Worm (Caenorhabditis elegans): ENCODE results near the gene srh-99.

Gene srh-99

DNA sequence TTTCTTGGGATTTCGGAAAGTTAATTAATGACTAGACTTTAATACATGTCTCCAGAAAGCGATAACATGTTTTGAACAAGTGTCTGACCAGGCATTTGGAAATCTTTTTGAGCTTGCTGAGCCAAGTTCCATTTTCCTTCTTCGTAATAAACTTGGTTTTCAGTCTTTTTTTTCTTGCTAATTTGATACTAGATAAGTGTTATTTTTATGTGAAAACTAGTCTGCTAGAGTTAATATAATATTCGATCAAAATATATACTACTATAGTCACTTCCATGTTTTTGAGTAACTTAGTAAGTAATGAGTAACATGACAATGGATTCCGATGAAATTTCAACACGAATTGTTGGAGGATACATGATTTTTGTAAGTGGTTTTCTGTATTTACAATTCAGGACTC is 7.1 kb downstream of the srh-99 start, which contains the start of gene srx-110:
TSS of gene srx-110 (plus strand) at position 301 of the 400 bp plus-strand sequence.
- no peak for TF ChIP-seq ceh-82 (tag; optimal IDR thresholded peaks at IDR 0.05)
- no peak for TF ChIP-seq blmp-1 (tag; optimal IDR thresholded peaks at IDR 0.05)
- TF ChIP-seq ztf-11 (tag; optimal IDR thresholded peaks at IDR 0.05): no peak
- no peak for TF ChIP-seq mep-1 (tag; optimal IDR thresholded peaks at IDR 0.05)
- no peak for TF ChIP-seq pag-3 (tag; optimal IDR thresholded peaks at IDR 0.05; ENCODE audit: borderline replicate concordance, insufficient read depth)
- TF ChIP-seq nhr-85 (tag): no peak
- TF ChIP-seq alr-1 (tag; optimal IDR thresholded peaks at IDR 0.05; ENCODE audit: borderline replicate concordance): no peak
- no peak for TF ChIP-seq tlp-1 (tag; optimal IDR thresholded peaks at IDR 0.05)
- TF ChIP-seq C34B4.2 (tag; optimal IDR thresholded peaks at IDR 0.05): no peak
- no peak for TF ChIP-seq nhr-76 (tag; optimal IDR thresholded peaks at IDR 0.05)
- TF ChIP-seq ceh-8 (GFP tag; optimal IDR thresholded peaks at IDR 0.05): no peak
- no peak for TF ChIP-seq sup-37 (GFP tag; optimal IDR thresholded peaks at IDR 0.05)
- no peak for TF ChIP-seq ces-1 (GFP tag; optimal IDR thresholded peaks at IDR 0.05)
- no peak for TF ChIP-seq unc-130 (tag; optimal IDR thresholded peaks at IDR 0.05)
- no peak for TF ChIP-seq aly-2 (tag; optimal IDR thresholded peaks at IDR 0.05)
- TF ChIP-seq vab-15 (tag; optimal IDR thresholded peaks at IDR 0.05): no peak
- TF ChIP-seq dpl-1 (GFP tag; optimal IDR thresholded peaks at IDR 0.05): no peak
- TF ChIP-seq ceh-63 (GFP tag; optimal IDR thresholded peaks at IDR 0.05): no peak

DNA sequence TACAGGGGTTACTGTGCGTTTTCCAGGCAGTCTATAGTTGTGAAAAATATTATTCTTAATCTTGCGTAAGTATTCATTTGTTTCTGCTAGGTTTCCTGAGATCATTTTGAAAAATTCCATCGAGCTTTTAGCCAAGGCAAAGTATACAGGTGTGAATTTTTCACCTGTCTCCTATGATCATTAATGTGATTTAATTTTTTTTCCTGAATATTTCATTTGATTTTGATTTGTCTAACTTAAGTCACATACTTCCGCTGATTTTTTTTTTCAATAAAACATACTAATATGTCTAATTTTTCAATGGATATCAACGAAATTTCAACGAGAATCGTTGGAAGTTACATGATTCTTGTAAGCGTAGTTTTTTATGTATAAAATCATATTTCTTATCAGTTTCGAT is 11.0 kb downstream of the srh-99 start, which contains the start of gene srx-108:
TSS of gene srx-108 (plus strand) at position 301 of the 400 bp plus-strand sequence.
- TF ChIP-seq efl-1 (optimal IDR thresholded peaks at IDR 0.05): no peak
- peak in 1 of 2 experiments; percentile 54 for TF ChIP-seq efl-1 (GFP tag; optimal IDR thresholded peaks at IDR 0.05 in 1 of 2)
- no peak for TF ChIP-seq zip-4 (GFP tag; optimal IDR thresholded peaks at IDR 0.05)

DNA sequence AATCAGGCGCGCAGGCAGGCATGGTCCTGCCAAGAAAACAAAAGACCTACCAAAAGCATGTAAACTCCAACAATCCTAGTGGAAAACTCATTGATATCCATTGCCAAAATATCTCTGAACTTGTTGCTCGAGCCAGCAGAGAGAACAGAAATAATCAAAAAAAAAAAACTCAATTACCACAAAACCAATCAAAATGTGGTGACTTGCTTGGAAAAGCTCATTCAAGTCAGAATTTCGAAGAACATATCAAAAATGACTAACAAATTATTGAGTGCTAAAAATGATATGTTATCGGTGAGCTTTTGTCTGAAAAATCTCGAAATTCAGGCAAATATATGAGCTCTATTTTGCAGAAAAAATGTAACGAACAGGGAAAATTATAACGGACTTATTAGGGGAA is 15.1 kb downstream of the srh-99 start, which contains the start of gene srx-105:
TSS of gene srx-105 (minus strand) at position 101 of the 400 bp plus-strand sequence.
- TF ChIP-seq ama-1 (optimal IDR thresholded peaks at IDR 0.05) (no peak), mab-9 (GFP tag; IDR thresholded peaks at IDR 0.05) (no peak), zag-1 (tag; optimal IDR thresholded peaks at IDR 0.05) (no peak), nhr-237 (tag; optimal IDR thresholded peaks at IDR 0.05) (no peak), swsn-7 (tag; optimal IDR thresholded peaks at IDR 0.05) (no peak), jun-1 (tag; optimal IDR thresholded peaks at IDR 0.05) (no peak), nhr-12 (tag; optimal IDR thresholded peaks at IDR 0.05) (no peak), nhr-85 (tag) (no peak)

DNA sequence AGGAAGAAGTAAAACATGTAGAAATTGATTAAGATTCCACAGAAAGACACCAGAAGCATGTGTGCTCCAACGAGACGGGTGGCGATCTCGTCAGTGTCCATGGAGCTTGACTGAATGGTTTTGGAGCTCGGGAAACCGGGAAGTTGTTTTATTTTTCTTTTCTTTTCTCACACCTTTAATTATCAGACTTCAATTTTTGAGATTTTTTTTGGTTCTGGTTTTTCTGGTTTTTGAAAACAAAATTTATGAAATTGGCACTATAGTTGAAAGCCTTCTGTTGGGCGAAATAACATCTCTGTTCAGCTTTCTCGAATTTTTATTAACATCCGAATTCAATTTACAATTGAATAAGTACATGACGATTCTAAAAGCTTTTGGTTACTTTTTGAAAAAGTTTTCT is 16.8 kb downstream of the srh-99 start, which contains the start of gene srx-104:
TSS of gene srx-104 (minus strand) at position 101 of the 400 bp plus-strand sequence.
- TF ChIP-seq nhr-84 (tag; optimal IDR thresholded peaks at IDR 0.05) (no peak), nhr-20 (tag; optimal IDR thresholded peaks at IDR 0.05) (no peak)

DNA sequence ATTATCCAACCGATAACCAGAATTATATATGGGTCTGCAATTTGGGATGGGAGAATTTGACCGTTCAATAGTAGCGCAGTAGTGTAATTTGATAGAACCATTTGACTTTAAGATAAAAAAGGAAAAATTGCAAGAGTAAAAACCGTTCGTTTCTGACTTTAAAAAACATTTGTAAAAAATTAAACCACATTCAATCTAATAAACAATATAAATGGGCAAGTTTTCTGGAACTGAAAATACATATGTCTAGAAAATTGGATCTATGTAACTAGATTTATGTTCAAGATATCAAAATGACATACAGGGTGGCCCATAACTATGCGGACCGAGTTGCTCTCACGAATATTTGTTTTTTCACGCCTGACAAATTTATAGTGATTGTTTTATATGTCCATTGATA is 21.7 kb downstream of the srh-99 start, which contains the start of gene srx-102:
TSS of gene srx-102 (minus strand) at position 101 of the 400 bp plus-strand sequence.
- TF ChIP-seq tlp-1 (tag; optimal IDR thresholded peaks at IDR 0.05) (no peak), snu-23 (GFP tag; optimal IDR thresholded peaks at IDR 0.05) (no peak), vab-15 (tag; optimal IDR thresholded peaks at IDR 0.05) (no peak), ceh-82 (tag; optimal IDR thresholded peaks at IDR 0.05) (no peak), fkh-4 (tag; optimal IDR thresholded peaks at IDR 0.05; ENCODE audit: borderline replicate concordance) (no peak), fkh-8 (tag; optimal IDR thresholded peaks at IDR 0.05) (no peak), C16A3.4 (tag; optimal IDR thresholded peaks at IDR 0.05) (no peak), hlh-17 (GFP tag; optimal IDR thresholded peaks at IDR 0.05; ENCODE audit: borderline replicate concordance) (no peak), lin-14 (GFP tag; optimal IDR thresholded peaks at IDR 0.05) (no peak)
